Fruit fly (Drosophila melanogaster) whole organism, embryonic: ENCODE measurements around the gene MESR6.

Experiments
- CG10147 ChIP-seq: fragments of 200-800 bp; sonication (Bioruptor generic); optimal IDR thresholded peaks from 2 replicates; lab custom pipeline; 2019; ENCODE audit warnings: missing biosample characterization, mild to moderate bottlenecking, missing genetic modification characterization, moderate library complexity
- CG34224 ChIP-seq: fragments of 200-800 bp; sonication (Bioruptor generic); IDR thresholded peaks from 3 replicates; pipeline ENCODE4 v1.3.6; 2022; ENCODE audit warnings: missing biosample characterization, missing genetic modification characterization; ENCODE audit not compliant: partially characterized antibody
- Dll ChIP-seq: fragments of 200-800 bp; sonication (Bioruptor generic); IDR thresholded peaks from 4 replicates; pipeline ENCODE4 v1.3.6; 2022; ENCODE audit warnings: missing biosample characterization, missing genetic modification characterization; ENCODE audit not compliant: partially characterized antibody
- Dref ChIP-seq: fragments of 200-800 bp; sonication (Bioruptor generic); IDR thresholded peaks from 2 replicates; pipeline ENCODE4 v1.3.6; 2022; ENCODE audit warnings: missing biosample characterization, missing genetic modification characterization
- Hr78 ChIP-seq, 2 experiments: fragments of 200-800 bp in 1 of 2; fragments of >200 bp in 1 of 2; sonication (Bioruptor generic) in 1 of 2; optimal IDR thresholded peaks; 2 replicates each; lab custom pipeline; 2017 to 2019; ENCODE audit warnings: missing biosample characterization in 2 of 2, missing genetic modification characterization in 2 of 2, mild to moderate bottlenecking in 1 of 2, moderate library complexity in 1 of 2
- MTF-1 ChIP-seq: fragments of 200-800 bp; sonication (Bioruptor generic); optimal IDR thresholded peaks from 2 replicates; lab custom pipeline; 2018; ENCODE audit warnings: missing biosample characterization, mild to moderate bottlenecking, missing genetic modification characterization, borderline replicate concordance
- Poxn ChIP-seq: fragments of 200-800 bp; sonication (Bioruptor generic); IDR thresholded peaks from 2 replicates; pipeline ENCODE4 v1.3.6; 2022; ENCODE audit warnings: missing biosample characterization, missing genetic modification characterization
- Spps ChIP-seq: fragments of 200-800 bp; sonication (Bioruptor generic); optimal IDR thresholded peaks from 2 replicates; lab custom pipeline; 2018; ENCODE audit warnings: missing biosample characterization, mild to moderate bottlenecking, missing genetic modification characterization
- ems ChIP-seq: fragments of 200-800 bp; sonication (Bioruptor generic); optimal IDR thresholded peaks from 3 replicates; lab custom pipeline; 2016; ENCODE audit warnings: missing biosample characterization, missing genetic modification characterization
- org-1 ChIP-seq: fragments of 200-800 bp; sonication (Bioruptor generic); optimal IDR thresholded peaks from 2 replicates; lab custom pipeline; 2017; ENCODE audit warnings: missing biosample characterization, missing genetic modification characterization
- sna ChIP-seq: fragments of 200-800 bp; sonication (Bioruptor generic); IDR thresholded peaks from 2 replicates; pipeline ENCODE4 v1.3.6; 2022; ENCODE audit warnings: missing biosample characterization, missing genetic modification characterization; ENCODE audit not compliant: partially characterized antibody
- trem ChIP-seq: fragments of 200-800 bp; optimal IDR thresholded peaks from 3 replicates; lab custom pipeline; 2019; ENCODE audit warnings: missing biosample characterization, mild to moderate bottlenecking, missing genetic modification characterization, moderate library complexity
- vvl ChIP-seq: fragments of 200-800 bp; sonication (Bioruptor generic); IDR thresholded peaks from 2 replicates; pipeline ENCODE4 v1.3.6; 2022; ENCODE audit warnings: missing biosample characterization, missing genetic modification characterization

DNA sequence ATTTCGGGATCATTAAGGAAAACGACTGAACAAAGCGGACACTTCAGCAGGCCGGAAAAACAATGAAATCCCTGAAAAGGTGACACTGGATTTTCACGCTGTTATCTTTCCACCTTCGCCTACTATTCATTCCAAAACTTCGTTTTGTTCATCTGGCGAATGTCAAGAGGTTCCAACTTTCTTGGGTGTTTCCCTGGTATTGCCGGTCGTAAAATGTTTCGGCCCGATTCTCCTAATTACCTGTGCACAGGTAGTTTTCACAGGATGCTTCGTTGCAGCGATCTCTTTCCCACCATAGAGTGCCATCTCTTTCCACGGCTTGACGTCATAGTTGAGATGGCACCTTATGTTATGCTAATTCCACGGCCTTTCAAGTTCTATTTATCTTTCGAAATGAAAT lies 9.3 kb upstream of the MESR6 start:
- TF ChIP-seq vvl (GFP tag; lab: Robert Waterston, UW) (no peak), trem (no peak), Hr78 (GFP tag; optimal IDR thresholded peaks at IDR 0.05; lab: Kevin White, UChicago) (no peak), Spps (tag; lab: Kevin White, UChicago) (no peak), CG34224 (no peak), Dll (GFP tag; lab: Robert Waterston, UW) (no peak), Poxn (no peak), org-1 (no peak), sna (no peak), MTF-1 (GFP tag; lab: Kevin White, UChicago) (no peak), Dref (GFP tag; lab: Robert Waterston, UW) (no peak), CG10147 (GFP tag; lab: Kevin White, UChicago) (no peak), ems (GFP tag; lab: Kevin White, UChicago) (no peak)
